Worm (Caenorhabditis elegans): ENCODE data around the gene cpar-1.
A peak's percentile ranks its signal among the peaks of the same experiment; 100 is the strongest.
"Not testable (repeated sequence)": the region's sequence is repeated elsewhere in the genome, so short reads cannot be mapped to it uniquely, and the experiment has no call there.

Gene cpar-1

ce11 chrIII:9443417-9444027, 9.7 kb downstream of the cpar-1 start, which contains the start of gene pir-2 (continued):
- TF ChIP-seq madf-5 (GFP tag; IDR thresholded peaks at IDR 0.05): no peak
- no peak for TF ChIP-seq zfp-3 (GFP tag; conservative IDR thresholded peaks at IDR 0.05)
- TF ChIP-seq lsy-2 (tag; optimal IDR thresholded peaks at IDR 0.05): peak; percentile 64 to 92
- peak; percentile 79 for TF ChIP-seq lin-38 (GFP tag; IDR thresholded peaks at IDR 0.05)
- no peak for TF ChIP-seq mdt-29 (GFP tag; IDR thresholded peaks at IDR 0.05)
- TF ChIP-seq ceh-44 (GFP tag; IDR thresholded peaks at IDR 0.05): no peak
- TF ChIP-seq nhr-25 (tag; optimal IDR thresholded peaks at IDR 0.05; ENCODE audit: borderline replicate concordance, insufficient read depth): peak; percentile 69
- peak in 1 of 2 experiments; percentile 96 for TF ChIP-seq unc-62 (GFP tag; optimal IDR thresholded peaks at IDR 0.05 in 1 of 2)
- no peak for TF ChIP-seq unc-62 (tag; optimal IDR thresholded peaks at IDR 0.05)
- peak in 1 of 2 experiments; percentile 62 for TF ChIP-seq mdl-1 (tag; optimal IDR thresholded peaks at IDR 0.05)
- TF ChIP-seq nhr-111 (GFP tag; optimal IDR thresholded peaks at IDR 0.05): no peak
- no peak for TF ChIP-seq jun-1 (tag; optimal IDR thresholded peaks at IDR 0.05)
- TF ChIP-seq F44E2.7 (GFP tag; IDR thresholded peaks at IDR 0.05): peak; percentile 63; the same call in 1 of the 2 replicates
- TF ChIP-seq ceh-62 (tag; optimal IDR thresholded peaks at IDR 0.05): no peak
- TF ChIP-seq dmd-6 (GFP tag; IDR thresholded peaks at IDR 0.05): peak; percentile 61
- TF ChIP-seq hif-1 (tag; optimal IDR thresholded peaks at IDR 0.05): peak in 1 of 2 experiments; percentile 54
- no peak for TF ChIP-seq F49E8.2 (tag; optimal IDR thresholded peaks at IDR 0.05; ENCODE audit: borderline replicate concordance)
- TF ChIP-seq nhr-28 (tag; optimal IDR thresholded peaks at IDR 0.05): peak; percentile 69
- TF ChIP-seq ces-1 (GFP tag; optimal IDR thresholded peaks at IDR 0.05): no peak
- no peak for TF ChIP-seq madf-9 (GFP tag; conservative IDR thresholded peaks at IDR 0.05)
- peak; percentile 26 for TF ChIP-seq nhr-102 (tag; optimal IDR thresholded peaks at IDR 0.05)
- peak; percentile 84 for TF ChIP-seq rbr-2 (tag; optimal IDR thresholded peaks at IDR 0.05)
- peak; percentile 46 for TF ChIP-seq ztf-7 (tag; optimal IDR thresholded peaks at IDR 0.05)
- no peak for TF ChIP-seq daf-16 (GFP tag; optimal IDR thresholded peaks at IDR 0.05)
- TF ChIP-seq daf-16 (tag; optimal IDR thresholded peaks at IDR 0.05): peak; percentile 21

ce11 chrIII:9445699-9446098, 11.8 kb downstream of the cpar-1 start:
- TF ChIP-seq aha-1 (tag): peak; percentile 31
- peak in 1 of 2 experiments; percentile 36 for TF ChIP-seq unc-62 (GFP tag; optimal IDR thresholded peaks at IDR 0.05 in 1 of 2)
- not testable (repeated sequence) for TF ChIP-seq unc-62 (tag; optimal IDR thresholded peaks at IDR 0.05)

ce11 chrIII:9447634-9448033, 13.8 kb downstream of the cpar-1 start:
- TF ChIP-seq F26F4.8 (GFP tag; conservative IDR thresholded peaks at IDR 0.05): 0 out of 2 replicates have a peak, but pooled peaks have one; percentile 11

ce11 chrIII:9449831-9450230, 16.0 kb downstream of the cpar-1 start, which contains the start of gene F54C8.6:
Gene F54C8.6, minus strand, starts transcription at chrIII:9449931.
- TF ChIP-seq hif-1 (tag; optimal IDR thresholded peaks at IDR 0.05): no peak
- no peak for TF ChIP-seq vab-7 (GFP tag; IDR thresholded peaks at IDR 0.05)
- no peak for TF ChIP-seq zag-1 (tag; optimal IDR thresholded peaks at IDR 0.05)
- TF ChIP-seq nhr-48 (tag; optimal IDR thresholded peaks at IDR 0.05): no peak
- no peak for TF ChIP-seq hlh-30 (tag; optimal IDR thresholded peaks at IDR 0.05; ENCODE audit: insufficient read depth)
- TF ChIP-seq ceh-82 (tag; optimal IDR thresholded peaks at IDR 0.05): no peak
- no peak for TF ChIP-seq nhr-11 (tag; optimal IDR thresholded peaks at IDR 0.05)
- TF ChIP-seq ceh-28 (tag; optimal IDR thresholded peaks at IDR 0.05): no peak
- TF ChIP-seq lin-29 (GFP tag; IDR thresholded peaks at IDR 0.05): no peak
- no peak for TF ChIP-seq Y48G9A.11 (GFP tag; IDR thresholded peaks at IDR 0.05)
- TF ChIP-seq madf-9 (GFP tag; conservative IDR thresholded peaks at IDR 0.05): no peak
- TF ChIP-seq aha-1 (tag): no peak
- TF ChIP-seq unc-130 (GFP tag; optimal IDR thresholded peaks at IDR 0.05): no peak
- TF ChIP-seq lin-39 (tag; optimal IDR thresholded peaks at IDR 0.05): no peak
- no peak for TF ChIP-seq F49E8.2 (tag; optimal IDR thresholded peaks at IDR 0.05; ENCODE audit: borderline replicate concordance)
- TF ChIP-seq daf-19 (GFP tag; conservative IDR thresholded peaks at IDR 0.05): no peak
- TF ChIP-seq dmd-8 (GFP tag; IDR thresholded peaks at IDR 0.05): no peak
- no peak for TF ChIP-seq lin-15B (tag; optimal IDR thresholded peaks at IDR 0.05)

All from whole organism, L4 larva.